Worm (Caenorhabditis elegans) whole organism, dauer: ENCODE results near the gene txt-12.

Experiments
- unc-62 ChIP-seq: sonication (generic microtip); optimal IDR thresholded peaks from 2 replicates; lab custom pipeline; 2017; ENCODE audit warnings: missing biosample characterization, missing genetic modification reagents, missing genetic modification characterization

The txt-12 gene

DNA sequence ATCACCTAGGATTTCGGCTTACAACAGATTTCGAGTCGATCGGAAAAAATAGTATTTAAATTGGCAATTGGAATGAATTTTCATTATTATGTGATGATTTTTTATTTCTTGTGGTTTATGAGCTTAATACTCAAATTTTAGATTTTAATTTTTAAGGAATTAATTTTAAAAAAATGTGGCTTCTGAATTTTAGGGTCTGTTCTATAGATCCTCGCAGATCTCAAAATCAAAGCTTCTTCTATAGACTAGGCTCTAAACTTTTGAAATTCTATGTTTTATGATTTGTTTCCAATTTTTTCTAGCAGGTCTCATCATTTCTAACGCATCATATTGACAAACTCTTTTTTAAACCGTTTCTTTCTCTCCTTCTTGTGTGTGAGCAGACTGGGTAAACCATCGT lies at the start of gene txt-12:
Gene txt-12 (plus strand): TSS at position 301 of the 400 bp plus-strand sequence.
- TF ChIP-seq unc-62 = no peak

DNA sequence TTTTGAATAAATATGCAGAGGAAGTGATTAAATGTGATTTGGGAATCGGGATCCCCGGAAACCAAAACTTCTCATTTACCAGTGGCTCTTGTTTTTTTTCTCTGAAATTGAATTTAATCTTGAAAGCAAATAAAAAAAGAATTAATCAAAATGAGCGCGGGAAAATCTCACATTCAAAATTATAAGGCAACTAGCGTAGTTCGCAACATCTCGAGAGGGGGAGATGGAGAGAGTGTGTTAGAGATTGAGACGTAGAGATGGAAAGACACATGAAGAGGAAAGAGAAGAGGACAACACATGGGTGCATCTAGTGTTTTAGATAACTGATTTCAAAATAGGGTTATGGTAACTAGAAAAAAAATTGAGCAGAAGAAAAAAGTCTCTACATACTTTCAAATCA lies 44.7 kb upstream of the txt-12 start, which contains the start of gene sdc-3:
Gene sdc-3 (minus strand): TSS at position 101 of the 400 bp plus-strand sequence.
- TF ChIP-seq unc-62 = no peak

DNA sequence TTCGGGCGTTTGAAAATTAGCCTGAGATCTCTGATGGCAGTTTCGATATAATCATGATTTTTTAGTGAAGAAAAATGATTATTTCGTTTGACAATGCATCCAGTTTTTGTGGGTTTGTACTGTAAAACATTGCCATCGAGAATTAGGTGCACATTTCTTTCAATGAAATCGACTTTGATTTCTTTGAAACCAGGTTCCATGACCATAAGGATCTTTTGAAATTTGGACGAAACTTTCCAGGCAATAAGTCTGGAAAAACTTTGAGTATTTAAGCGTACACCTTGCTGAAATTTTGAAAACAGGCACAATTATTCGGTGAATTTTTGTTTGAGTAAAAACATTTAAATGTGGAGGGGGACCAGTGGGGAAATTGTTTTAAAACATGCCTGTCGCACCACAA lies 41.0 kb upstream of the txt-12 start:
- TF ChIP-seq unc-62 = no peak

DNA sequence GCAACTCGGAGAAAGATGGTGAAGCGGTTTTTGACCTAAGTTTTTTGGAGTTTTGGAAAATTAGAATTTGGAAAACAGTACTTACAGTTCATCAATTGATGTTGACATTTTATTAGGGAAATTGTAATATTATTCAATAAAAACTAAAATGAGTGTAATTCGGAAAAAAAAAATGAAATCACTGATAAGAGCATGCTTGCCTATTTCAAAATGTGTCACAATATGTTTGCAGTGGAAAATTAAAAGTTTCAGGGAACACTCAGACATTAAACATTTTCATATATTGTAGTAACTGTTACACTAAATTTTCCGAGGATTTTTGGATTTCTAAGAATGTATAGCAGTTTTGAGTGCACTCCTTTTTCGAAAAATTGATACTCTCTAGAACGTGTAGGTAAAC lies 40.4 kb upstream of the txt-12 start, which contains the start of the genes fbxa-82 and C25D7.5:
Gene fbxa-82 (minus strand): TSS at position 163 of the 400 bp plus-strand sequence.
Gene C25D7.5 (plus strand): TSS at position 283 of the 400 bp plus-strand sequence.
- no peak for TF ChIP-seq unc-62

DNA sequence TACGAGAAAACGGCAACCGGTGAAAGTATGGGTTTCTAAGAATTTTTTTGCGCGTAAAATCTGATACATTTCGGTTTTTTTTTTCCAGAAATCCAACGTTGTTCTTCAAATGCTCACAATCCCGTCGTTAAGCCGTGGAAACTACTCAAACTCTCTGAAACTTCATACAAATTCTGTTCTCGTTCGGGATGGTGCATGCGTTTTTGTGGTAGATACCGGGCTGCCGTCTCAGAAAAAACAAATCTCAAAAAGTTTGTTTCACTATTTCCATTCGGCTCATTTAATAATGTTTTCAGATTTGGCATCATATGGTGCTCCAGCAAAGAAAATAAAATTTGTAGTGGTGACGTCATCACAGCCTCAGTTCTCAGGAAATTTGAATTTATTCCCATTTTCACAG lies 38.0 kb upstream of the txt-12 start:
- TF ChIP-seq unc-62 = no peak

DNA sequence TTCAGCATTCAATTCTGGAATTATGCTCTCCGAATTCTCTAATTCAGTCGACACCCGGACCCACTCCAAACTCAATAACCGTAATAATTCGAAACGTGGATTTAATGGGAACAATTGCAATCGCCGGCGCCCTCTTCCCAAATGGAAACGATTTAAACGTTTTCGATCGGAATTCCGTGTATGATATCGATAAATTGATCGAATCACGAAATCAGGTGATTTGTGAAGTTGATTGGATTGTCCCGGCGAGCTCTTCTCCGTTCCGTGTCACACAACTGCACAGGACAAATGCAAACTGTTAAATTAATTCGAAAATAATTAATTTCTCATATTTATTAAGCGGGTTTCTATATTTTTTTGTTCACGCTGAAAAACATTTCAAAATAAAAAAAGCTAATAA lies 36.9 kb upstream of the txt-12 start, which contains the start of gene C25D7.16:
Gene C25D7.16 (plus strand): TSS at position 301 of the 400 bp plus-strand sequence.
- no peak for TF ChIP-seq unc-62

DNA sequence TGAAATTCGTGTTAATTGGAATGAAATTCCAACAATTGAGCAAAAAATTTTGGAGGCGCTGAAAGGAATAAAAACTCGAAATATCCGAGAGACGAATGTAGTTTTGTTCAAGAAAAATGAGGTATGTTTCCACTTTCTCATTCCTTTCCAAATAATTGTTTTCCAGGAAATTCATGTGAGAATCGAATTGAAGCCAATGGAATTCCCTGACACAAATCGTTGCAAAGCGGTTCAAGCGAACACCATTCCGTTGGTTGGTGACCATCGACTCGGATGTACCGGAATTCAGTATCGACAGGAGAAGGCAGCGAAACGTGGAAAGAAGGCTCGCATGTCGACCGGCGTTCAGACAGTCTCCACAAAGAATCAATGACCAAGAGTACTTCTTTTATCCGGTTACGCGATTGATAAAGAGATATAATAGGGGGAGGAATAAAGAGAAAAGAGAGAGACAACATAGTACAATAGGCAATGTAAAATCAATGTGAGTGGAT lies 36.4 kb upstream of the txt-12 start:
- TF ChIP-seq unc-62 = no peak

DNA sequence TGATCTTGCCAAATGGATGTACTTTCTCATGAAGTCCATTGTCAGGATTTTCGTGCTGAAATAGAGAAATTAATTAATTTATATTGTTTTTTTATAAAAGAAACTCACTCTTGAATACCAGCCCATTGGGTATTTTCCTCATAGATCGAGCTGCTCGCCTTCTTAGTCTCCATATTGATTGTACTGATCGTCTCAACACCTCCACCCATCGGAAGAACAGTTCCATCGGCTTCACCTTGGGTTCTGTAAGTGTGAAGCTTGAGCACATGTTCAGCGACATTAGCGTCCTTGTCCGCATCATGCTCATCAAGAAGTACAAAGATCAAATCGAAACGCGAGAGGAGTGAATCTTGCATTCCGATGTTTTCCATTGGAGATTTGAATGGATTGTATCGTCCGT lies 35.0 kb upstream of the txt-12 start:
- TF ChIP-seq unc-62 = no peak

DNA sequence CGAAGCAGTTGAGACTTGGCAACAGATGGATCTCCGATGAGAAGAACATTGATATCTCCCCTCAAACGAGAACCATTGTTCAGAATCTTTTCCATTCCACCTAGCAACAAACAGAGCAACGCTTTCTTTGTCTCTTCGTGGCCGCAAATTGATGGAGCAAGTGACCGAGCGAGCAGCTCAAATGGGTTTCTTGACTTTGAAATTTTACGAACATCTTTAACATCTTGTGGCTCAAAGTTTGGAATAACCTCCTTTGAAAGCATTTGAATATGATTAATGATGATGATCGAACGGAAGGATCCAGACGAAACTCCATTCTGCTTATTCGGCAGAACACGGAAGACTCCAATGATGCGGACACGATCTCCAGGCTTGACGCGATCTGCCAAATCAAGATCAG lies 34.3 kb upstream of the txt-12 start:
- TF ChIP-seq unc-62 = no peak

DNA sequence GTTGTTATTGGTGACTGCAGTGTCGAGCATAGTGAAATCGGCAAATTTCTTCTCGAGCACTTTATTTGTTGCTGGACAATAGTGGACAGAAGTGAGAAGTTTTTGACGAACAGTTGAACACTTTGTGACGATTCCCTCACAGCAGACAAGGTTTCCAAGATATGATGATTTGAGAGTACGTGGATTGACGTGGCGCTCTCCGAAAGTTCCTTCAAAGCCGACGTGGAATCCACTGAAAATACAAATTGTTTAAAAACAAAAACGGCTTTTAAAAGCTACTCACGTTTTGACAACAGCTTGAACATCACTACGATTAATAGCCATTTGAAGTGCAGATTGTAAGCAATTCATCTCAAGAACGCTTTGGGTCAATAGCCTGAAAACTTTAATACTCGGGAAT lies 33.8 kb upstream of the txt-12 start:
- no peak for TF ChIP-seq unc-62

DNA sequence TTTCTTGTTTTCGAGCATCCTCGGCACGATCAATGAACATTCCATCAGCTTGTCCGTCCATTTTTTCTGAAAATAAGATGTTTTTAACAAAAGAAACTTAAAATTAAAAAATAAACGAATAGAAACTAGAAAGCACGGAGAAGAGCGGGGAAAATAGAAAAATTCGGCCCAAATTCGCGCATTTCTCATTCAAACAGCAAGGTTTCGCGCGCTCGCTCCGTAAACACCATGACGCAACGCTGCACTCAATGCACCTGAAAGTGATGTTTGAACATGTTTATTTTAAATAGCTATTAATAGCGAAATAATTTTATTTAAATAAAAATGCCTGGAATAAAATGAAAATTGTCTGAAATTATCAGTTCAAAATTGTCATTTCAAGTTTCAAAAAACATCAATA lies 33.2 kb upstream of the txt-12 start, which contains the start of the genes mcm-3 and C25D7.15:
Gene mcm-3 (minus strand): TSS at position 66 of the 400 bp plus-strand sequence.
Gene C25D7.15 (plus strand): TSS at position 275 of the 400 bp plus-strand sequence.
- no peak for TF ChIP-seq unc-62

DNA sequence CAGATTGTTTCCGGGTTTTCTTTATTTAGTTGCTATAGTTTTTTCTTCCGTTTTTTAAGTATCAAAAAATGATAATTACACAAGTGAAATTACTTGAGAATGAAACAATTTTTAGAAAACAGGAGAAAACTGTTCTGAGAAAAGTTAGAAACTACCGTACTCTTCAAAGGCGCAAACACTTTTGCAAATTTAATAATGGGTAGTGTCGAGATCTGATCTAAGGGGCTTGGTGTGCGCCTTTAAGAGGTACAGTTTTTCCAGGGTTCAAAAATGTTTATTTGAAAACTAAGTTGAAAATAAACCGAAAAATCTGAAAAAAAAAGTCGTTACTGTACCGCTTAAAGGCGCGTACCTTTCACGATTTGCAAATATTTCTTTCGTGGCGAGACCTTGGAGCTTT lies 32.2 kb upstream of the txt-12 start:
- TF ChIP-seq unc-62 = no peak

DNA sequence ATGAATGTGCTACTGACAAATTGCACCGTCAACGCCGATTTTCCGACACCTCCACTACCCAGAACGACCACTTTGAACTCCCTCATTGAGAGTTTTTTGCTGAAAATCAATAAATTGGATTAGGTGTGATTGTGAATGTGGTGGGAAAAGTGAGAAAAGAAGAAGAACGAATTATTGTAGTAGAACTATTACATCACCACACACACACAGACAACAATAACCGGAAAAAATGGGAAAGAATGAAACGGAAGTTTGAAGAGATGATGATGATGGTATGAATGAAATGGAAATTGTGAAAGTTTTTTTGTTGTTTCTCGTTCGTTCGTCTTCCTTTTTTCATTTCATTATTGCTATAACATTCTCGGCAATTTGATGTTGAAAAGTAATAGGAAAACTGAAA lies 28.8 kb upstream of the txt-12 start, which contains the start of gene rap-2:
Gene rap-2 (minus strand): TSS at position 101 of the 400 bp plus-strand sequence.
- TF ChIP-seq unc-62 = no peak

DNA sequence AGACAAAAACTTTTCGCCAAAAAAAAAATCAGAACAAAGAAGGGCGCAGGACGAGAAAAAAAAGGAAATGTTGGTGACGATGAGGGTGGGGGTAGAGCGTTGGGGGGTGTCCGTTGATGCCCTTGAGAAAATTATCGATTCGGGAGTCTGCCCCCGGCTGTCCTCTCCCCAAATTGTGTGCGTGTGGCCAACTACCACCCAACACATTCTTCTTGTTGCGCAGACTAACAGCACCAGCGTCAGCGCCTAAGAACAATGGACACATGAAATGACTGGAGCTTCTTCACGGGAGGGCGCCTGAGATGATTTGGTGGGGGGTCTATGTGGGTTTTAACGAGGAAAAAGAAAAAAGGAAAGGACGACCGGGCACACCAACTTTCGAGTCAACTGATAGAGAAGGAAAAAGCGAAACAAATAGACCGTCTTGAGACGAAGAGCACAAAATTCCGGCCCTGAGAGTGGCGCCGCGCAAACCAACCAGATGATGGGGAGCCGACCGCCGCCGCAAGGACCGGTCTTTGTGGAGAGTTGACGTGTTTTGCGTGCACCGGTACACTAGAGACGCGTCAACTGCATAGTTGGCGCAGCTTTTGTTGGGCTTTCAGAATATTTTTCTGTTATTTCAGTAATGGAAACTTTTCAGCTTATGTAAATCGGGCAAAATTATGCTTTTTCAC lies 27.6 kb upstream of the txt-12 start, which contains the start of gene C25D7.9:
Gene C25D7.9 (plus strand): TSS at position 68 of the 677 bp plus-strand sequence.
- TF ChIP-seq unc-62 = no peak

DNA sequence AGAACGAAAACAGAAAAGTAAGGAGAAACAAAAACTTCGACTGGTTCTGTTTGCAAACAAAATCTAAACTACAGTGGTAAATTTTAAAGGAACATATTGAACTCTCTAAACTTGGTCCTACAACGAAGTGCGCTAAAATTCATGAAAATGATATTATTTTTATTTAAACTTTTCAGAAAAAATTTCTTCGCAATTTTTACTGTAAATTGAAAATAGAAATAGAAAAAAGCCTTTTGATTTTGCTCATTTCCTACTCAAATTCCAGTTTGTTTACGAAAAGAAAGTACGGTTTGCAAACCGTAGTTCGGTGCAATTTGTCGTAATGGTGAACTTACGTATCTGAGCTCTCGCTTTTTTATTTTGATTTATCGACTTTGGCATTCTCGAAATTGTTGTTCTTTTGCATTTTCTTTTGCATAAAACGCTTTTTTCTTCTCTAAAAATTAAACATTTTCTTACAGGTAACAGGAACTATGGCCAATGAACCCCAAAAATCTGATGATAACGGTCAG lies 26.9 kb upstream of the txt-12 start, which contains the start of gene otub-1:
Gene otub-1 (plus strand): TSS at position 462 of the 512 bp plus-strand sequence.
- TF ChIP-seq unc-62 = no peak

DNA sequence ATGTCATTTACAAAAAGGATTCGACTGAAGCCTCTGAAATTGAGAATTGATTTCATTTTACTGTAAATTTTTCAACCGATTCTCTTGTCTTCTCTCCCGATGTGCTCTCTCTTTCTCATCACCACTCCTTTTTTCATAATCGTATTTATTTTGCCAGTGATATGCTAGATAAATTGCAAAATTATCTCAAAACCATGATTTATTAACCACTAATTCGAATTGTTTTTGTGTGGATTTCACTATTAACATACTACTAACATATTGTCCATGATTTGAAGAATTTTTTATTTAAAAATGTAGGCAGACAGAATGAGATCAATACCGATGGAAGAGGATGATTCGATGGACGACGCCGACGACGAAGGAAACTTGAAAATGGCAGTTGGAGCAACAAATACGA lies 25.6 kb upstream of the txt-12 start, which contains the start of gene C25D7.10:
Gene C25D7.10 (plus strand): TSS at position 301 of the 400 bp plus-strand sequence.
- no peak for TF ChIP-seq unc-62

DNA sequence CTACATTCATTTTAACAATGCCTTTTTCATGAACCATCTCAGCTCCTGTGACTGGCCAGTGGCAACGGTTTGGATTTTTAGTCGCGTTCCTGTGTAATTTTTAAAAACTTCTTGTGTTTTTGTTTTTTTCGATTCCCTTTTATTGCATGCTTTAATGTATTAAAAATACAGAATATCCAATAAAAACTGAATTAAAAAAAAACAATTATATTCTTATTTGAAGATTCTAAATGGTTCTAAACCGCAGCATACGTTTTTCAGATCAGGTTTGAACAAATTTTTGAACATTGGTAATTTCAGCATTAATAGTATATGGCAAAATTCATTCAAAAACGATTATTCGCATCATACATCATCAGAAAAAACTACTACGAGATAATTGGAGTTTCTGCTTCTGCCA lies 24.4 kb upstream of the txt-12 start, which contains the start of gene dnj-3:
Gene dnj-3 (plus strand): TSS at position 301 of the 400 bp plus-strand sequence.
- TF ChIP-seq unc-62 = no peak
